Worm (Caenorhabditis elegans) whole organism, L1 larva: ENCODE results near the gene fbxa-95.

ENCODE experiments used
- C04F5.9 ChIP-seq: sonication (generic microtip); optimal IDR thresholded peaks from 2 replicates; lab custom pipeline; 2016; ENCODE audit warnings: missing genetic modification characterization, missing compliant biosample characterization
- aha-1 ChIP-seq: fragments of 150-350 bp; optimal IDR thresholded peaks from 2 replicates; lab custom pipeline; 2014; ENCODE audit warnings: missing biosample characterization, missing genetic modification characterization
- fos-1 ChIP-seq: fragments of 150-350 bp; optimal IDR thresholded peaks from 2 replicates; lab custom pipeline; 2014; ENCODE audit warnings: missing biosample characterization, missing genetic modification characterization
- lir-3 ChIP-seq: sonication (generic microtip); optimal IDR thresholded peaks from 2 replicates; lab custom pipeline; 2016; ENCODE audit warnings: mild to moderate bottlenecking, missing genetic modification characterization, moderate library complexity, missing compliant biosample characterization; ENCODE audit not compliant: poor library complexity
- nhr-11 ChIP-seq: fragments of 150-350 bp; optimal IDR thresholded peaks from 2 replicates; lab custom pipeline; 2014; ENCODE audit warnings: missing biosample characterization, missing genetic modification characterization
- nhr-28 ChIP-seq: fragments of 150-350 bp; optimal IDR thresholded peaks from 2 replicates; lab custom pipeline; 2014; ENCODE audit warnings: missing biosample characterization, missing genetic modification characterization
- rnt-1 ChIP-seq: sonication (generic microtip); optimal IDR thresholded peaks from 2 replicates; lab custom pipeline; 2016; ENCODE audit warnings: mild to moderate bottlenecking, missing genetic modification characterization, moderate library complexity, missing compliant biosample characterization
- snpc-4 ChIP-seq: fragments of 150-350 bp; optimal IDR thresholded peaks from 2 replicates; lab custom pipeline; 2014; ENCODE audit warnings: missing biosample characterization, missing genetic modification characterization
- ztf-4 ChIP-seq: fragments of 150-350 bp; optimal IDR thresholded peaks from 2 replicates; lab custom pipeline; 2014; ENCODE audit warnings: missing biosample characterization, missing genetic modification characterization

DNA sequence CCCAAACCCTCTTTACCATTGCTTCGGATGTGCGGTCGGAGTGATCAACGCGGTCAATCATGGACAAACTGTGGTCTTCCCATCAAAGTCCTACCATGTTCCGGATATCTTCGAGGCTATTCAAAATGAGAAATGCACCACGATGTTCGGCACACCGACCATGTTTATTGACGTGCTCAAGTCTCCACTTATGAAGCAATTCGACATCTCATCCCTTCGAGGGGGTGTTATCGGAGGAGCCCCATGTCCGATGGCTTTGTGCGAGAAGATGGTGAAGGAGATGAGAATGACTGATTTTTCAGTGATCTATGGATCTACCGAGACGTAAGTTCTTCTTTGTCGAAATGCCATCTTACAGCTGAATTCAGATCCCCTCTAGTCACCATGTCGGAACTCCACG, 2.9 kb upstream of the fbxa-95 start:
- no peak for TF ChIP-seq fos-1 (tag; lab: Kevin White, UChicago)
- peak; percentile 3 for TF ChIP-seq lir-3 (tag; lab: Kevin White, UChicago)
- no peak for TF ChIP-seq rnt-1 (tag; lab: Kevin White, UChicago)
- TF ChIP-seq C04F5.9, result no peak
- TF ChIP-seq aha-1 (tag; lab: Kevin White, UChicago), result no peak
- no peak for TF ChIP-seq nhr-28 (tag; lab: Kevin White, UChicago)
- no peak for TF ChIP-seq ztf-4
- TF ChIP-seq snpc-4 (tag; lab: Kevin White, UChicago), result no peak
- no peak for TF ChIP-seq nhr-11 (tag; lab: Kevin White, UChicago)
